Worm (Caenorhabditis elegans): ENCODE measurements around the gene Y38H6A.5.

- no peak for TF ChIP-seq nhr-12 (tag; optimal IDR thresholded peaks at IDR 0.05)
- TF ChIP-seq unc-62 (GFP tag; optimal IDR thresholded peaks at IDR 0.05), result no peak
- TF ChIP-seq ces-1 (GFP tag; optimal IDR thresholded peaks at IDR 0.05), result no peak
- TF ChIP-seq elt-3 (tag; optimal IDR thresholded peaks at IDR 0.05), result no peak
- no peak for TF ChIP-seq nhr-76 (tag; optimal IDR thresholded peaks at IDR 0.05)
- no peak for TF ChIP-seq lsy-2 (tag; optimal IDR thresholded peaks at IDR 0.05)
- TF ChIP-seq nhr-237 (tag; optimal IDR thresholded peaks at IDR 0.05), result no peak
- no peak for TF ChIP-seq unc-39 (tag; optimal IDR thresholded peaks at IDR 0.05)
- no peak for TF ChIP-seq hlh-1 (tag; optimal IDR thresholded peaks at IDR 0.05)
- TF ChIP-seq nhr-2 (tag; optimal IDR thresholded peaks at IDR 0.05), result no peak
- TF ChIP-seq lin-13 (tag; optimal IDR thresholded peaks at IDR 0.05), result no peak
Observed at ce11 chrV:20317442-20317841, 17.7 kb downstream of the Y38H6A.5 start, which contains the start of gene Y113G7C.1.
